Fruit fly (Drosophila melanogaster) whole organism, embryonic: Measurements from ENCODE around the gene Ist1.

Experiments used
- ATbp ChIP-seq: fragments of 200-800 bp; sonication (Bioruptor generic); optimal IDR thresholded peaks from 2 replicates; lab custom pipeline; 2017; ENCODE audit warnings: missing biosample characterization, mild to moderate bottlenecking, missing genetic modification characterization, missing genetic modification reagents
- Bteb2 ChIP-seq: fragments of 200-800 bp; sonication (Bioruptor generic); optimal IDR thresholded peaks from 2 replicates; lab custom pipeline; 2016; ENCODE audit warnings: missing biosample characterization, missing genetic modification characterization
- CG10147 ChIP-seq: fragments of 200-800 bp; sonication (Bioruptor generic); optimal IDR thresholded peaks from 2 replicates; lab custom pipeline; 2019; ENCODE audit warnings: missing biosample characterization, mild to moderate bottlenecking, missing genetic modification characterization, moderate library complexity
- CG10267 ChIP-seq: fragments of 200-800 bp; sonication (Bioruptor generic); optimal IDR thresholded peaks from 2 replicates; lab custom pipeline; 2018; ENCODE audit warnings: missing biosample characterization, mild to moderate bottlenecking, missing genetic modification characterization, moderate library complexity
- CG10431 ChIP-seq: fragments of 200-800 bp; sonication (Bioruptor generic); optimal IDR thresholded peaks from 3 replicates; lab custom pipeline; 2018; ENCODE audit warnings: missing biosample characterization, mild to moderate bottlenecking, missing genetic modification characterization
- CG11504 ChIP-seq: fragments of 200-800 bp; sonication (Bioruptor generic); optimal IDR thresholded peaks from 3 replicates; lab custom pipeline; 2019; ENCODE audit warnings: missing biosample characterization, mild to moderate bottlenecking, missing genetic modification characterization, moderate library complexity
- CG12071 ChIP-seq: fragments of 200-800 bp; sonication (Bioruptor generic); optimal IDR thresholded peaks from 3 replicates; lab custom pipeline; 2018; ENCODE audit warnings: missing biosample characterization, mild to moderate bottlenecking, missing genetic modification characterization
- CG13624 ChIP-seq: fragments of 200-800 bp; sonication (Bioruptor generic); optimal IDR thresholded peaks from 2 replicates; lab custom pipeline; 2016; ENCODE audit warnings: missing biosample characterization, missing genetic modification characterization
- CG1603 ChIP-seq: fragments of 200-800 bp; sonication (Bioruptor generic); optimal IDR thresholded peaks from 2 replicates; lab custom pipeline; 2019; ENCODE audit warnings: missing biosample characterization, mild to moderate bottlenecking, missing genetic modification characterization, moderate library complexity
- CG17186 ChIP-seq: fragments of 200-800 bp; sonication (Bioruptor generic); optimal IDR thresholded peaks from 3 replicates; lab custom pipeline; 2017; ENCODE audit warnings: missing biosample characterization, missing genetic modification reagents, missing genetic modification characterization
- CG17359 ChIP-seq: fragments of 200-800 bp; sonication (Bioruptor generic); optimal IDR thresholded peaks from 3 replicates; lab custom pipeline; 2018; ENCODE audit warnings: missing biosample characterization, mild to moderate bottlenecking, missing genetic modification characterization, moderate library complexity
- CG18476 ChIP-seq: fragments of 200-800 bp; sonication (Bioruptor generic); optimal IDR thresholded peaks from 2 replicates; lab custom pipeline; 2016; ENCODE audit warnings: missing biosample characterization, mild to moderate bottlenecking, missing genetic modification characterization
- CG33557 ChIP-seq: fragments of 200-800 bp; sonication (Bioruptor generic); optimal IDR thresholded peaks from 2 replicates; lab custom pipeline; 2019; ENCODE audit warnings: missing biosample characterization, mild to moderate bottlenecking, missing genetic modification characterization, moderate library complexity
- CG34224 ChIP-seq: fragments of 200-800 bp; sonication (Bioruptor generic); IDR thresholded peaks from 3 replicates; pipeline ENCODE4 v1.3.6; 2022; ENCODE audit warnings: missing biosample characterization, missing genetic modification characterization; ENCODE audit not compliant: partially characterized antibody
- CG3726 ChIP-seq: fragments of 200-800 bp; sonication (Bioruptor generic); IDR thresholded peaks from 3 replicates; pipeline ENCODE4, ENCODE4 v1.3.6; 2022; ENCODE audit warnings: missing biosample characterization, missing genetic modification characterization
- CG4730 ChIP-seq: fragments of 200-800 bp; sonication (Bioruptor generic); IDR thresholded peaks from 2 replicates; pipeline ENCODE4 v1.3.6; 2022; ENCODE audit warnings: missing biosample characterization, missing genetic modification characterization
- CG6175 ChIP-seq: fragments of 200-800 bp; sonication (Bioruptor generic); IDR thresholded peaks from 3 replicates; pipeline ENCODE4 v1.3.6; 2022; ENCODE audit warnings: missing biosample characterization, missing genetic modification characterization
- CG6254 ChIP-seq: fragments of 200-800 bp; sonication (Bioruptor generic); optimal IDR thresholded peaks from 3 replicates; lab custom pipeline; 2017; ENCODE audit warnings: mild to moderate bottlenecking, missing biosample characterization, missing genetic modification reagents, missing genetic modification characterization
- CG6813 ChIP-seq: fragments of 200-800 bp; sonication (Bioruptor generic); optimal IDR thresholded peaks from 2 replicates; lab custom pipeline; 2017; ENCODE audit warnings: missing biosample characterization, missing genetic modification characterization, mild to moderate bottlenecking, moderate library complexity, missing genetic modification reagents
- CG7928 ChIP-seq: fragments of 200-800 bp; sonication (Bioruptor generic); optimal IDR thresholded peaks from 2 replicates; lab custom pipeline; 2017; ENCODE audit warnings: missing biosample characterization, mild to moderate bottlenecking, missing genetic modification characterization
- CG8924 ChIP-seq: fragments of 200-800 bp; optimal IDR thresholded peaks from 3 replicates; lab custom pipeline; 2019; ENCODE audit warnings: missing biosample characterization, mild to moderate bottlenecking, missing genetic modification characterization, moderate library complexity
- D ChIP-seq, 2 experiments: fragments of 200-800 bp in 1 of 2; fragments of >200 bp in 1 of 2; sonication (Bioruptor generic) in 1 of 2; optimal IDR thresholded peaks; 2 replicates in 1 of 2; 3 replicates in 1 of 2; lab custom pipeline; 2017; ENCODE audit warnings: mild to moderate bottlenecking in 1 of 2, missing biosample characterization in 1 of 2, missing genetic modification characterization in 1 of 2, missing genetic modification reagents in 1 of 2
- D19A ChIP-seq: fragments of 200-800 bp; optimal IDR thresholded peaks from 3 replicates; lab custom pipeline; 2019; ENCODE audit warnings: missing biosample characterization, mild to moderate bottlenecking, missing genetic modification characterization, moderate library complexity
- Doc2 ChIP-seq: fragments of 200-800 bp; sonication (Bioruptor generic); IDR thresholded peaks from 2 replicates; pipeline ENCODE4 v1.3.6; 2022; ENCODE audit warnings: missing biosample characterization, missing genetic modification characterization
- Dref ChIP-seq: fragments of 200-800 bp; sonication (Bioruptor generic); IDR thresholded peaks from 2 replicates; pipeline ENCODE4 v1.3.6; 2022; ENCODE audit warnings: missing biosample characterization, missing genetic modification characterization
- Hmr ChIP-seq: fragments of 200-800 bp; sonication (Bioruptor generic); optimal IDR thresholded peaks from 3 replicates; lab custom pipeline; 2017; ENCODE audit warnings: mild to moderate bottlenecking, missing biosample characterization, missing genetic modification reagents, missing genetic modification characterization
- Hmx ChIP-seq: fragments of 200-800 bp; sonication (Bioruptor generic); optimal IDR thresholded peaks from 2 replicates; lab custom pipeline; 2016; ENCODE audit warnings: missing biosample characterization, missing genetic modification characterization
- Lim3 ChIP-seq: fragments of 200-800 bp; sonication (Bioruptor generic); IDR thresholded peaks from 2 replicates; pipeline ENCODE4 v1.3.6; 2022; ENCODE audit warnings: missing biosample characterization, missing genetic modification characterization
- NC2β ChIP-seq: fragments of 200-800 bp; sonication (Bioruptor generic); optimal IDR thresholded peaks from 2 replicates; lab custom pipeline; 2016; ENCODE audit warnings: missing biosample characterization, missing genetic modification characterization
- Nf-YC ChIP-seq: fragments of 200-800 bp; optimal IDR thresholded peaks from 3 replicates; lab custom pipeline; 2019; ENCODE audit warnings: missing biosample characterization, mild to moderate bottlenecking, missing genetic modification characterization, moderate library complexity
- Poxn ChIP-seq: fragments of 200-800 bp; sonication (Bioruptor generic); IDR thresholded peaks from 2 replicates; pipeline ENCODE4 v1.3.6; 2022; ENCODE audit warnings: missing biosample characterization, missing genetic modification characterization
- Ptx1 ChIP-seq: fragments of 200-800 bp; sonication (Bioruptor generic); IDR thresholded peaks from 2 replicates; pipeline ENCODE4 v1.3.6; 2022; ENCODE audit warnings: missing biosample characterization, missing genetic modification characterization
- Usf ChIP-seq: fragments of 200-800 bp; sonication (Bioruptor generic); optimal IDR thresholded peaks from 2 replicates; lab custom pipeline; 2017; ENCODE audit warnings: missing genotype, missing biosample characterization, missing genetic modification characterization
- bsh ChIP-seq, 2 experiments: fragments of 200-800 bp; sonication (Bioruptor generic); optimal IDR thresholded peaks; 2 replicates each; lab custom pipeline; 2017 to 2018; ENCODE audit warnings: mild to moderate bottlenecking in 2 of 2, missing biosample characterization in 2 of 2, missing genetic modification characterization in 2 of 2, moderate library complexity in 1 of 2
- fd96Cb ChIP-seq: fragments of 200-800 bp; sonication (Bioruptor generic); optimal IDR thresholded peaks from 2 replicates; lab custom pipeline; 2018; ENCODE audit warnings: missing biosample characterization, mild to moderate bottlenecking, missing genetic modification characterization, moderate library complexity
- gem ChIP-seq: fragments of 200-800 bp; sonication (Bioruptor generic); optimal IDR thresholded peaks from 2 replicates; lab custom pipeline; 2019; ENCODE audit warnings: missing biosample characterization, mild to moderate bottlenecking, missing genetic modification characterization, moderate library complexity
- ham ChIP-seq: fragments of 200-800 bp; sonication (Bioruptor generic); IDR thresholded peaks from 2 replicates; pipeline ENCODE4 v1.3.6; 2022; ENCODE audit warnings: missing biosample characterization, missing genetic modification characterization
- jing ChIP-seq: fragments of 200-800 bp; sonication (Bioruptor generic); optimal IDR thresholded peaks from 2 replicates; lab custom pipeline; 2018; ENCODE audit warnings: missing biosample characterization, mild to moderate bottlenecking, missing genetic modification characterization
- mirr ChIP-seq: fragments of 200-800 bp; sonication (Bioruptor generic); optimal IDR thresholded peaks from 3 replicates; lab custom pipeline; 2018; ENCODE audit warnings: missing biosample characterization, mild to moderate bottlenecking, missing genetic modification characterization
- pb ChIP-seq: fragments of 200-800 bp; sonication (Bioruptor generic); optimal IDR thresholded peaks from 3 replicates; lab custom pipeline; 2016; ENCODE audit warnings: missing biosample characterization, missing genetic modification characterization
- pfk ChIP-seq: fragments of 200-800 bp; sonication (Bioruptor generic); optimal IDR thresholded peaks from 2 replicates; lab custom pipeline; 2018; ENCODE audit warnings: missing biosample characterization, mild to moderate bottlenecking, missing genetic modification characterization, moderate library complexity
- pita ChIP-seq: fragments of 200-800 bp; sonication (Bioruptor generic); optimal IDR thresholded peaks from 2 replicates; lab custom pipeline; 2017; ENCODE audit warnings: missing biosample characterization, mild to moderate bottlenecking, missing genetic modification characterization
- repo ChIP-seq: fragments of 200-800 bp; sonication (Bioruptor generic); optimal IDR thresholded peaks from 2 replicates; lab custom pipeline; 2016; ENCODE audit warnings: missing biosample characterization, missing genetic modification characterization
- ro ChIP-seq: fragments of 200-800 bp; sonication (Bioruptor generic); IDR thresholded peaks from 2 replicates; pipeline ENCODE4 v1.3.6; 2022; ENCODE audit warnings: missing biosample characterization, missing genetic modification characterization
- trem ChIP-seq: fragments of 200-800 bp; optimal IDR thresholded peaks from 3 replicates; lab custom pipeline; 2019; ENCODE audit warnings: missing biosample characterization, mild to moderate bottlenecking, missing genetic modification characterization, moderate library complexity
- yki ChIP-seq: fragments of >200 bp; optimal IDR thresholded peaks from 3 replicates; lab custom pipeline; 2018
- z ChIP-seq: fragments of 200-800 bp; sonication (Bioruptor generic); IDR thresholded peaks from 3 replicates; pipeline ENCODE4 v1.3.6; 2022; ENCODE audit warnings: missing biosample characterization, missing genetic modification characterization
- zen2 ChIP-seq: fragments of 200-800 bp; sonication (Bioruptor generic); IDR thresholded peaks from 3 replicates; pipeline ENCODE4 v1.3.6; 2022; ENCODE audit warnings: missing biosample characterization, missing genetic modification characterization; ENCODE audit not compliant: partially characterized antibody
- zfh1 ChIP-seq: fragments of 200-800 bp; sonication (Bioruptor generic); IDR thresholded peaks from 3 replicates; pipeline ENCODE4 v1.3.6; 2022; ENCODE audit warnings: missing biosample characterization, missing genetic modification characterization

Gene Ist1

dm6 chr3L:6708995-6709606 lies 47.2 kb downstream of the Ist1 start (continued):
- TF ChIP-seq Dref (GFP tag; lab: Robert Waterston, UW) (peak; percentile 32; the same call in 1 of the 2 replicates), Ptx1 (GFP tag; lab: Robert Waterston, UW) (peak; percentile 89), zfh1 (GFP tag; lab: Robert Waterston, UW) (peak; percentile 89), CG17359 (tag; lab: Kevin White, UChicago) (peak; percentile 90), CG6254 (peak; percentile 15), bsh (GFP tag; optimal IDR thresholded peaks at IDR 0.05; lab: Kevin White, UChicago) (peak in 1 of 2 experiments; percentile 75), trem (tag; lab: Kevin White, UChicago) (peak; percentile 26), CG4730 (GFP tag; lab: Robert Waterston, UW) (peak; percentile 72), Lim3 (no peak), Hmx (peak; percentile 60), z (GFP tag; lab: Robert Waterston, UW) (no peak), CG34224 (no peak), Poxn (peak; percentile 60), CG7928 (GFP tag; lab: Kevin White, UChicago) (peak; percentile 61), CG10147 (GFP tag; lab: Kevin White, UChicago) (peak; percentile 75), CG11504 (peak; percentile 74), pita (no peak), Hmr (peak; percentile 97), CG12071 (GFP tag; lab: Kevin White, UChicago) (peak; percentile 91), CG6813 (GFP tag; lab: Kevin White, UChicago) (peak; percentile 89), fd96Cb (tag; lab: Kevin White, UChicago) (peak; percentile 47), CG10267 (tag; lab: Kevin White, UChicago) (peak; percentile 41), pb (peak; percentile 74), CG18476 (GFP tag; lab: Kevin White, UChicago) (peak; percentile 53), repo (peak; percentile 76), D19A (tag; lab: Kevin White, UChicago) (no peak), NC2β (GFP tag; lab: Kevin White, UChicago) (peak; percentile 58), Bteb2 (GFP tag; lab: Kevin White, UChicago) (peak; percentile 77), ATbp (GFP tag; lab: Kevin White, UChicago) (peak; percentile 94), CG33557 (GFP tag; lab: Kevin White, UChicago) (peak; percentile 8), CG10431 (GFP tag; lab: Kevin White, UChicago) (peak; percentile 62), CG17186 (GFP tag; lab: Kevin White, UChicago) (peak; percentile 3), CG3726 (GFP tag; lab: Robert Waterston, UW) (peak; percentile 81), Nf-YC (tag; lab: Kevin White, UChicago) (peak; percentile 33), CG6175 (GFP tag; lab: Robert Waterston, UW) (peak; percentile 84; the same call in 2 of the 3 replicates), yki (no peak), D (optimal IDR thresholded peaks at IDR 0.05; lab: Kevin White, UChicago) (no peak), D (GFP tag; optimal IDR thresholded peaks at IDR 0.05; lab: Kevin White, UChicago) (peak; percentile 35), zen2 (GFP tag; lab: Robert Waterston, UW) (no peak), Usf (GFP tag; lab: Kevin White, UChicago) (no peak), jing (peak; percentile 44), CG1603 (tag; lab: Kevin White, UChicago) (peak; percentile 84), pfk (GFP tag; lab: Kevin White, UChicago) (peak; percentile 75), CG13624 (GFP tag; lab: Kevin White, UChicago) (peak; percentile 74), ham (GFP tag; lab: Robert Waterston, UW) (peak; percentile 80), gem (tag; lab: Kevin White, UChicago) (peak; percentile 78), ro (GFP tag; lab: Robert Waterston, UW) (peak; percentile 19; the same call in 1 of the 2 replicates), mirr (GFP tag; lab: Kevin White, UChicago) (peak; percentile 96), CG8924 (tag; lab: Kevin White, UChicago) (peak; percentile 12), Doc2 (peak; percentile 49; the same call in 1 of the 2 replicates)
